Worm (Caenorhabditis elegans): ENCODE results near the gene col-97.

col-97 gene

DNA sequence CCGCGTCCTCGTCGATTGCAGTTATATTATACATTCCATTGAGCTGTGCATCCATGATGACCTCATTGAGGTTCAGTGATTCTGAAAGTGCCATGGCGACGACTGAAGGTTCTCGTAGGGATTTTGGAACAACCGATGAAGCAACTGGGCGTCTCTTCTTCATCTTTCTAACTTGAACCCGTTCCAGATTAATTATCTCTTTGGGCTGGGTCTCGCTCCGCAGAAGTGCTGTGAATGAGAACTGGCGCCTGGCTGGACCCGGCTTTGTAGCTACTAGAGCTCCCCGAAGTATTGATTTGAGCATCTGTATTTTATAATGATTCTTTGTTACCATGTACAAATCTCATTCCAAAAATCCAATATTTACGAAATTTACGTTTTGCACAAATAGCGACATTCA lies 15.9 kb downstream of the col-97 start, which contains the start of gene ZK1010.2:
Gene ZK1010.2 (minus strand): TSS at position 304 of the 400 bp plus-strand sequence.
- TF ChIP-seq mab-9 (GFP tag; IDR thresholded peaks at IDR 0.05): 0 out of 2 replicates have a peak, but pooled peaks have one; percentile 33
- TF ChIP-seq nhr-47 (tag; optimal IDR thresholded peaks at IDR 0.05): peak; percentile 28
- peak in 1 of 2 experiments; percentile 4 for TF ChIP-seq lsy-2 (tag; optimal IDR thresholded peaks at IDR 0.05)
- no peak for TF ChIP-seq zip-4 (GFP tag; optimal IDR thresholded peaks at IDR 0.05)
- TF ChIP-seq ztf-11 (tag; optimal IDR thresholded peaks at IDR 0.05): no peak

DNA sequence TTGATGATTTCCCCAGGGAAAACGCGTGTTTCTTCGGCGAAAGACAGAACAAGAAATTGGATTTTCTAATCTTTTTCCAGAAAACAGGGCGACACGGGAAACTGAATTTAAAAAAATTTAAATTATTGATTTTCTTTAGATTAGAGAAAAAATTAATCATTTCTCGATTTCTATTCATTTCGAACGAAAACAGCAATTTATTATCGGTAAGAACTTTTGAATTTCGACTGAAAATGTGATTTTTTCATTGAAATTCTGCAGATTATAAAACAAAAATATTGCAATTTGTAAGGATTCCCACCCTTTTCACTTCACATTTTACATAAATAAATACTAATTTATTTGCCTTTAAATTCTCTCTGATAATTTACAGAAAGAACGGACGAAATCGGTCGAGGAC lies 21.1 kb downstream of the col-97 start, which contains the start of gene bckd-1A:
Gene bckd-1A (minus strand): TSS at position 101 of the 400 bp plus-strand sequence.
- TF ChIP-seq vab-15 (tag; optimal IDR thresholded peaks at IDR 0.05) (no peak), sox-4 (tag; optimal IDR thresholded peaks at IDR 0.05) (no peak), nhr-11 (tag; optimal IDR thresholded peaks at IDR 0.05) (no peak), ceh-88 (GFP tag; IDR thresholded peaks at IDR 0.05) (no peak), unc-62 (GFP tag; optimal IDR thresholded peaks at IDR 0.05) (no peak), C34B4.2 (tag; optimal IDR thresholded peaks at IDR 0.05) (no peak), nhr-12 (tag; optimal IDR thresholded peaks at IDR 0.05) (no peak), snpc-4 (tag; optimal IDR thresholded peaks at IDR 0.05) (no peak), C16A3.4 (tag; optimal IDR thresholded peaks at IDR 0.05) (no peak), fos-1 (tag; optimal IDR thresholded peaks at IDR 0.05) (no peak), ztf-11 (tag; optimal IDR thresholded peaks at IDR 0.05) (no peak), nhr-47 (tag; optimal IDR thresholded peaks at IDR 0.05) (no peak), mab-9 (GFP tag; IDR thresholded peaks at IDR 0.05) (no peak), aly-2 (tag; optimal IDR thresholded peaks at IDR 0.05) (no peak), efl-1 (optimal IDR thresholded peaks at IDR 0.05) (no peak), efl-1 (GFP tag; optimal IDR thresholded peaks at IDR 0.05 in 1 of 2) (no peak)

DNA sequence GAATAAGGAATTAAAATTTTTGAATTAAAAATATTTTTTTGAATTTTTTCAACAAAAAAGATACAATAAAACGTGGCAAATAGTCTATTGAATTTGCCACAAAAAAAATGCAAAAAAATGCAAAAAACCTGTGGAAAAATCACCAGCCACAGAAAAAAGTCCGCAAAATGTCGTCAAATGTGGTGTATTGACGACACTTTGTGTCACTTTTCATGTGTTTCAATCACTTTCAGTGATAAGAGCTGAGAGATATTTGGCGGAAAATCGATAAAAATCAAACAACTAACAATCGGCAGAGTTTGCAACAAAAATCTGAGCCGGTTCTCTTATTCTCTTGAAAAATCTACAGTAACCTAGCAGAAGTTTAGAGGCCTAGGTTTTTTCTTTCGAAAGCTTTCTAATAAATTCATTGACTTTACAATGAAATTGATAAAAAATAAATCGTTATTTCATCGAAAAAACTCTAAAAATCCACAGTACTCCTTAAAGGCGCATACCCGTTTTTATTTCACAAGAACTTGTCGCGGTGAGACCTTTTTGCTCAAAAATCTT lies 21.6 kb downstream of the col-97 start:
- peak; percentile 34 for TF ChIP-seq xbp-1 (tag; optimal IDR thresholded peaks at IDR 0.05)
- TF ChIP-seq lsy-2 (tag; optimal IDR thresholded peaks at IDR 0.05): peak; percentile 61 to 86
- peak; percentile 32 for TF ChIP-seq C16A3.4 (tag; optimal IDR thresholded peaks at IDR 0.05)
- TF ChIP-seq nhr-19 (GFP tag; conservative IDR thresholded peaks at IDR 0.05): peak; percentile 9; the same call in 1 of the 2 replicates
- peak; percentile 14 to 64 for TF ChIP-seq lin-35 (GFP tag; optimal IDR thresholded peaks at IDR 0.05)
- peak; percentile 51 to 59 for TF ChIP-seq efl-1 (optimal IDR thresholded peaks at IDR 0.05)
- peak; percentile 55 to 95 for TF ChIP-seq efl-1 (GFP tag; optimal IDR thresholded peaks at IDR 0.05 in 1 of 2)
- no peak for TF ChIP-seq alr-1 (tag; optimal IDR thresholded peaks at IDR 0.05; ENCODE audit: borderline replicate concordance)
- TF ChIP-seq elt-2 (tag; optimal IDR thresholded peaks at IDR 0.05): no peak
- peak; percentile 61 for TF ChIP-seq blmp-1 (tag; optimal IDR thresholded peaks at IDR 0.05)
- TF ChIP-seq elt-3 (tag; optimal IDR thresholded peaks at IDR 0.05): peak in 2 of 6 experiments; percentile 16 to 24
- TF ChIP-seq F16B12.6 (tag; optimal IDR thresholded peaks at IDR 0.05): peak; percentile 87
- peak; percentile 2 for TF ChIP-seq dsc-1 (tag; optimal IDR thresholded peaks at IDR 0.05)
- TF ChIP-seq tbx-2 (tag; optimal IDR thresholded peaks at IDR 0.05): no peak
- TF ChIP-seq nhr-20 (tag; optimal IDR thresholded peaks at IDR 0.05): peak; percentile 13
- peak; percentile 69 for TF ChIP-seq nhr-85 (tag)
- TF ChIP-seq C04F5.9 (tag; optimal IDR thresholded peaks at IDR 0.05): no peak
- peak; percentile 39 for TF ChIP-seq nhr-47 (tag; optimal IDR thresholded peaks at IDR 0.05)
- TF ChIP-seq skn-1 (tag; optimal IDR thresholded peaks at IDR 0.05): peak; percentile 17
- peak; percentile 69 for TF ChIP-seq mep-1 (tag; optimal IDR thresholded peaks at IDR 0.05)
- TF ChIP-seq snu-23 (GFP tag; optimal IDR thresholded peaks at IDR 0.05): peak; percentile 48
- no peak for TF ChIP-seq lin-15B (tag; optimal IDR thresholded peaks at IDR 0.05)
- no peak for TF ChIP-seq fkh-4 (tag; optimal IDR thresholded peaks at IDR 0.05; ENCODE audit: borderline replicate concordance)
- TF ChIP-seq swsn-7 (tag; optimal IDR thresholded peaks at IDR 0.05): peak; percentile 9
- peak; percentile 56 for TF ChIP-seq rnt-1 (tag; optimal IDR thresholded peaks at IDR 0.05)
- TF ChIP-seq nhr-71 (tag; optimal IDR thresholded peaks at IDR 0.05): peak; percentile 49
- peak; percentile 15 for TF ChIP-seq unc-130 (tag; optimal IDR thresholded peaks at IDR 0.05)
- TF ChIP-seq irx-1 (tag; optimal IDR thresholded peaks at IDR 0.05): peak; percentile 20
- TF ChIP-seq dpl-1 (GFP tag; optimal IDR thresholded peaks at IDR 0.05): peak; percentile 27 to 57 (median 54)

Data from whole organism, L1 larva.